Fruit fly (Drosophila melanogaster): ENCODE results near the gene Tom70.

Tom70 gene

DNA sequence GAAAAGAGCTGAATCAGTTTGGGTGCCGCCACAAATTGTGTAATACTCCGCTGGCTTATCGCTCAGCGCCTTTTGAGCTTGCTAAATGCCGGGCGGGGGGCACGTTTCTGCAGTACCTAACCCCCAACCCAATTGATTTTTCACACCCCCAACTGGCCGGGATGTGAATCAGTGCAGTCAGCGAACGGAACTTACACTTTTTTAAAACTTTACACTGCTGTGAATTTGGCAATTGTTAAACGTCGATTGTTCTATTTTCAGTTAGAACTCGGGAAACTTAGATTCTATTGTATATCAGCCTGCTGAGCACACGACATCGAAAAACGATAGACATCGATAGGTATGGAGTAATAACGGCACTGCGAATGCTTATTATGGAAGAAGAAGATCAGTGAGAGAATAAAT, at the start of gene Tom70:
Gene Tom70 (minus strand): TSS at position 335 of the 405 bp plus-strand sequence.
- TF ChIP-seq noc (tag; optimal IDR thresholded peaks at IDR 0.05) = no peak

DNA sequence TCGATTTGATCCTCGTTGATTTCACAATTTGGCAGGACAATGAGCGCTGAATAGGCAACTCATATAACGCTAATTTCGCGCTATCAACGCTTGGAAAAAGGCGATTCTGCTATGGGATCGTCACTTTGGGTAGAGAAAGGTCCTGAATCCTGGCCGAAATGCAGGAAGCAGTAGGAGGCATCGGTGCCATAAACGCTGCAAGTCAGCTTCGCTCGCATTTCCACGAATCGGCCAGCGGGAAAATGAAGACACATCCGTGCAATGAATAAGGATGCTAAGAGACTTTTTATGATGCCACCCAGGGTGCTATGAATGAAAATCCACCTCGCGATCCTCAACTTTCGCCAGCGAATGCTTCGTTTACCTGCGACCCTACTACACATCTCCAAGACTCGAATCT, 49.1 kb upstream of the Tom70 start:
- TF ChIP-seq noc (tag; optimal IDR thresholded peaks at IDR 0.05) = no peak

DNA sequence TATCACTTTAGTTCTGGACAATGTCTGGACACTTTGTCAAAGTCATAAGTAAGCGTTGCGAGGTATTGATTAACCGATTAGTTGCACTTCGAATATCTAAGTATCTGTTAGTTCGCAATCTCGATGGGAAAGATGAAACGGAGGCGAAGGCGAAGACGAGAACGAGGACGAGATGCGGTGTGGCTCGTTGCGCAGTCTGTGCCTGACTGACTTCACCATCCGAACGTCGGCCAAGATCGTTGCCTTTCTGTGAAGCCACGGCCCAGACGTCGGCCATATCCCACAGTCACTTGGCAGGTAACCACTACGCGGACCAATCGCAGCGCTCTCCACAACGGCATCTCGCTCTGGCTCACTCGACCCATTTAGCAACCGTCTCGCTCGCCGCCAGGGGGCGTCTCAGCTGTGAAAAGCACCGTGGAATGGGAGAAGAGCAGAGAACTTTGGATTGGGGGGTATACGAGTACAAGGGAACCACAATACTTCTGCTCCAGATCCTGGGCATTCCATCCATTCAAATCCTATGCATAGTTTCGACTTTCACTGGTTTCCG, 47.4 kb upstream of the Tom70 start, which contains the start of gene prd:
Gene prd (minus strand): TSS at position 209 of the 553 bp plus-strand sequence.
- no peak for TF ChIP-seq noc (tag; optimal IDR thresholded peaks at IDR 0.05)

DNA sequence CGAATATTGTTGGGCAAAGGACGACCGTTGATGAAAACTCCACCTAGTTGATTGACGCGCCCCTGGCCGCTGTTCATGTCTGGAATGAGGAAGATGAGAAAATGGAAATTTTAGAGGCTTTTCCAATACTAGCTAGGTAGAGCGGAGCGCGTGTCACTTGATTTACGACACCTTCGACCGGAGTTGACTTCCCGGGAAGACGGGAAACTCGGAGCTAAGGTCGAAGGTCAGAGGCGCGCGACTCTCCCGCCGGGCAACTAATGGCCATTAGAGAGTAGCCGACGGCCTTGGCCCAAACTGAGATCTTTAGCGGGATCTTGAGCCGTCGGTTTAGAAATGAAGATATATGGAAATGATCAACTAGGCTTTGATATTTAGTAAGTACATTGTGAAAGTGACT, 46.7 kb upstream of the Tom70 start:
- TF ChIP-seq noc (tag; optimal IDR thresholded peaks at IDR 0.05) = no peak

DNA sequence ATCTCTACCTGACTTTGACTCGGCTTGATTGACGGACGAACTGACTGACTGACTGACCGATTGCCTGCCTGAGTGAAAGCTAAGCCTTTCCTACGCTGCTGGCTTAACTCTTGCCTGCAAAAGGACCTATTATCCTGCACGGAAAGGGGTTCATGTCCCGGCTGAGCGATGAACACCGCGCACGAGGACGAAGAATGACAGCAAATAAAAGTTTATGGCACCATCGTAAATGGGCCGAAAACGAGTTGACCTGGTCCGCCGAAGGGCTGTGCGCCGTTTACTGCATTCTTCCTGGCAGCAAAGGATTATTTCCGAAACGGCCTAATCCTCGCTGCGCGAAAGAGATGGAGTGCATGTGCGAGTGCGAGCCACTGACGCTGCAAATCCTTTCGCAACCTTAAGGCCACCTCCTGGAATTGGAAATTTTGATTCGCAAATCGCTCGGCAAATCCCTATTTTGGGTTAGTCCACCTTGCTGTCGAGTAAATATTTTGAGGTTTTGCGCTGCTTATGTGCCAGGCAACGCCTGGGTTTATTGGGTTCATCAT, 42.9 kb upstream of the Tom70 start:
- no peak for TF ChIP-seq noc (tag; optimal IDR thresholded peaks at IDR 0.05)

DNA sequence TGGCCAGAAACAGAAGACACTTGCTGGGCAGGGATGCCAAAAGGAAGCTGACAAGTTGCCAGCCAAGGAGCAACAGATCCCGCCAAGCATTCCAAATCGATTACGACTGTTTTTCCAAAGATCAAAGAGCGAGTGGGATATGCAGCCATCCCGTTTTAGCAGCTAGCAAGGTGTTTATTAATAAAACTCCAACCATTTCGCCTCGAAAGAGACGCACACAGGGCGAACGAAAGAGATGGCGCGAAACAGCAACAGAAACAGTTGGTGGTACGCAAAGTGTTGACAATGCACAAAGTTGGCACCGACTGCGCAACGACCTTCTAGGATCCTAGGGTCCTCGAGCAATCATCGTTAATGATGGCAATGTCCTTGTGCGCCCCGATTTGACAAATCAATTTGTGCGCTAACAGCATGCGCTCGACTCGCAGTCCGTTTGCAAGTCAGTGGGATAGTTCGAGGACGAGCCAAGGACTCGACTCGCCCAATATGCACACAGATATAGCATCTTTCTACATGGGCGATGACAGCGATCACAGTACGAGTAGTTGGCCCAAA, 41.6 kb upstream of the Tom70 start:
- TF ChIP-seq noc (tag; optimal IDR thresholded peaks at IDR 0.05) = no peak

DNA sequence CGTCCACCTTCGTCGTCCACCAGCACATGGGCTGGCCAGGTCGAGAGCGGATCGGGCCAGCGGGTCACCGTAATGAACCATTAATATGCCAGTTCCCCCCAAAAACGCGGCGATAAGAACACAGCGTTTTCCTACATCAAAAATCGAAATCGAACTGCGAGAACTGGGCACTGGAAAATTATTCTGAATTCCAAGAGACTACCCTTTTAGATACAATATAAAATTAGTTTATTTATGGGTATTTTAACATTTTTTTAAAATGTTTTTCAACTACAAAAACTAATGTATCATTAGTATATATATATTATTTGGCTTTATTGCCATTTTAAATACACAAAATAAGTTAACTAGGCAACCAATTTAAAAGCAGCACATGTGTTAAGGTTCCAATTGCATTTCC, 40.4 kb upstream of the Tom70 start:
- no peak for TF ChIP-seq noc (tag; optimal IDR thresholded peaks at IDR 0.05)

DNA sequence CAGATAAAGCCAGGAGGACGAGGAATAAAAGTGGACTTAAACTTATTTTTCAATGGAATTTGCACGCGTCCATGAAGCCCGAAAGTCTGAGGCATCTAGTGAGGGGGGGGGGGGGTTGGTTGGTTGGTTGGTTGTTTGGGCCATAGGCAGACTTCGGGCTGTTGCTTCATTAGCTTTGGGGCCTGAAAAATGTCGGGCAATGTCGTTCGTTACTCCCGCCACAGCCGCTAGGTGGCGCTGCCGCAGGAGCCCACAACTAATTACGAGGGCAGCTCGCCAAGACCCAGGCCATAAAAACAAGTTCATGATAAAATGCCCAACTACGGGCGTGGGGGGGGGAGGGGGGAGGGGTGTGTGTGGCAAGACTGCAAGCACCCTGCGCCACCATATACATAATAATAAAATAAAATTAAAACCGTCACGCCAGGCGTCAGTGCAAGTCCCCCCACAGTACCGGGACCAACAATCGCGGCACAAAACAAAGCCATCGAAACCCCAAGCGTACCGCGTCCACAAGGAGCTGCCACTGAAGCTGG, 39.9 kb upstream of the Tom70 start:
- TF ChIP-seq noc (tag; optimal IDR thresholded peaks at IDR 0.05) = no peak

DNA sequence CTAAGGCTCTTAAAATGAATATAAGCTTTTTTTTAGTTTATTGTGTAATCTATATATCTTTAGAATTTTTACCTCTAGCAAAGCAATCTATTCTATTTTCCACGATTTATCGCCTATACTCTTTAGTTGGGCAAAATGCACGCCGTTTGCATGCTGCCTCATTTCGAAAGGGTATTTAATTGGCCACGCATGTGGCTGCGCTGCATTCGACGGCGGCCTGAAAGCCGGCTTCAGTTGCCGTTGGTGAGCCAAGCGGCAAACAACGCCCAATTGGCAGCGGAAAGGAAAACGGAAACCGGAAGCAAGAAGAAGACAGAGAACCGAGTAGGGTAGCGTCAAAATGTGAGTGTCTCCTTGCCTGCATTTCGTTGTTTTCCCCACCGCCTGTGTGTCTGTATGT, 37.5 kb upstream of the Tom70 start, which contains the start of gene CG14947:
Gene CG14947 (plus strand): TSS at position 251 of the 400 bp plus-strand sequence.
- no peak for TF ChIP-seq noc (tag; optimal IDR thresholded peaks at IDR 0.05)

DNA sequence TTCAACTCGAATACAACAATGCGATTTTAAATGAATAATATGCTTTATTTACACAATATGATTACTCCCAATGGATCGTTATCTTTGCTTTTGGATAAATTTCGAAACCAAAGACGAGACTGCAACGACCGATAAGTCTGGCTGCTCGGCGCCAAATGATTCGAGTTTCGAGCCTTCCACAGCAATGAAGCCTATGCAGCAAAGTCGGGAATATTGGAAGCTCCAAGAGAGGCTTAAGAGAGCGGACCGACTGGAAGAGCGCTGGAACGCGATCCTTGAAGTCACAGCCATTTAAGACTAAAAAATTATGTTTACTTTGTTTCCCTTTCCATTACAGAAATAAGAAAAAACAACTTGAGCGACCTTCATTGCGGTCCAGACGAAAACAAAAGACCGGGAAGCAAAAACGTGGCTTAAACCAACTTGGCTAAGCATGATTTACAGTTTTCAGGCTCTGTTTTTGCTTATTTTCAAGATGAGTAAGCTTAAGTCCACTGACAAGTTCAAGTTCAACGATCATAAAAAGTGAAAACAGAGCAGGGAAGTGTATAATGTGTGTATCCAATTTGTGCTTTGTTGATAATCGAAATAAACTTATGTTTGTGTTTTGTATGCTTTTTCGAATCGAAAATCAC, 28.4 kb upstream of the Tom70 start, which contains the start of gene firl:
Gene firl (minus strand): TSS at position 159 of the 635 bp plus-strand sequence.
- no peak for TF ChIP-seq noc (tag; optimal IDR thresholded peaks at IDR 0.05)

DNA sequence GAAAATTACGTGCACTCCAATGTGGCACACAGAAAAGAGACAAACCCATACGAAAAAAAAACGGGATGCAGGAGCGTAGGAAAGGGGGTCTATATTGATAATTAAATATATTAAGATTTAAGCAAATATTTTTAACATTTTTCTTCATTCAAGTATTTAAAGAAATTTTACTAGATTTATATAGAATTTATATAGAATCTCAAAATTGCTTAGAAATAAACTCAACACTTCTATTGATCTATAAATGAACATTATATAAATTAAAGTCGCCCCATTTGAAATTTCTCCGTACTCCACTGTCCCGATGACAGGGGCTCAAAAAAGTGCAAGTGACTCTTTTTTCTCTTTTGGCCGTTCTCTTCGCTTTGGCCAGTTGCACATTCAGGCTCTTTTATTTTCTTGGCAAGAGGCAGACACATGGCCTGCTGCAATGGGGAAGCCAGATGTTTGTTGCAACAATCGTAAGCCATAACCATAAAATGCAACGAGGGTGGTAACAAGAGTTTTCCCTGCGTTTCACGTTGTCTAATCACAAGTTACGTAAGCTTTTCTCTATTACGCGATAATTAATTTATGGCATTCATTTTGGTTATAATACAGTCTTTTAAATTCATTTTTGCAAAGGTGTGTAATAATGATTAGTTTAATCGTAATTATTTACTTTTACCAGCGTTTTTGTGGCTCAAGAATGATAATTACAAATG, 27.5 kb upstream of the Tom70 start:
- no peak for TF ChIP-seq noc (tag; optimal IDR thresholded peaks at IDR 0.05)

DNA sequence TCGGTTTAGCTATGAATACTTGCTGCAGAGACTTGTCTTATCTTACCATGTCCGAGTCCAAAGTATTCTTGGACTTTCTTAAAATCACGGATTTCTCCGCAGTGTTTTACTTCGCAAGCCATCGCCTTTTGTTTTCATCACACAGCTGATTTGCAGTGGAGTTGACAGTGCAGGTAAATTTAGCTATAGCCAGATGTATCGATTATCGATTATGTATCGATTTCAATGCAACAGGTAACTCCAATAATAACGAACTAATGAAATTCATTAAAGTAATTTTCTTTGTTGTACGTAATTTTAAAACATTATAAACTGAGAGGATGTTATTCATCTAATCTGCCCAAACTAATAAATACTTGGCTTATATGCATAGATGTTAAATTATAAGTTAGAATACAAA, 24.7 kb upstream of the Tom70 start, which contains the start of gene Rab3-GAP:
Gene Rab3-GAP (minus strand): TSS at position 150 of the 400 bp plus-strand sequence.
- no peak for TF ChIP-seq noc (tag; optimal IDR thresholded peaks at IDR 0.05)

DNA sequence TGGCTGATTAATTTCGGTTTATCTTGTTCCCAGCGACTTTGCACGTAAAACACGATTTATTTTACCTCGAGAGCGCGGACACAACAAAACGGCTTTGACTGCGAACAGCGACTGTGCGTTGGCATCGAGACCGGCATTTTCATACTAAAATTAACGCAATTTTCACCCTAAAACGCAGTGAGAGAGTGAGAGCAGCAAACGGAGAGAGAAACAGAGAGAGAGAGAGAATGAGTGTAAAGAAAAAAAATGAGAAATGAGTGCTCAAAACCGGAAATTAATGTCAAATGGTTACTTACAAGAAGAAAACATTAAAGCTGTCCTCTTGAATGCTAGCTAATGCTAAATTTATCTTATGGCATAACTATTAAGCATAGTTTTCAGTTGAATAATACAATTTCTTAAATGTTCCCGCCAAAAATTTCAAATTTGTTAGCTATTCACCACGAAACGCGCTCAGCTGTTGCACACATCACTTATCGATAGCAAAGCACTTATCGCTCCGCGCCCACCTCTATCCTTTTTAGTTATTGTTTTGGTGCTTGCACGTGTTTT, 17.6 kb upstream of the Tom70 start, which contains the start of the genes JhI-21, RpL7-like and CG34164:
Gene JhI-21 (minus strand): TSS at position 206 of the 552 bp plus-strand sequence.
Gene RpL7-like (plus strand): TSS at position 490 of the 552 bp plus-strand sequence.
Gene CG34164 (plus strand): TSS at position 512 of the 552 bp plus-strand sequence.
- TF ChIP-seq noc (tag; optimal IDR thresholded peaks at IDR 0.05) = no peak

DNA sequence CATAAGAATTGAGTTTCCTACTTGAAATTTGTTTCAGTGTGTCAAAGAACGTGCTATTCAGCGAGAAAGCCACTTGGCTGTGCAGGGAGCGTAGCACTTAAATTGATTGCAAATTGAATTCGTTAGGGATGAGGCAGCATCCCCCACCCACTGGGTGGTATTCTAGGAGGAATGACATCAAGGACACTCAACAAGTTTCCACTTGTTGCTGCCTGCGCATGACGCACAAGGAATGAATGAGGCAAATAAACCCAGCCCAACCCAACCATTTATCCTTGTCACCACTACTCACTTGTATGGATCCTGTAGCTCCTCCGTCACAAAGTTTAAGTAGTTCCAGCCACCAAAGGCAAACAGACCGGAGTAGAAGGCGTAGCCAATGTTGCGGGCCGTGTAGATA, 15.1 kb upstream of the Tom70 start:
- no peak for TF ChIP-seq noc (tag; optimal IDR thresholded peaks at IDR 0.05)

DNA sequence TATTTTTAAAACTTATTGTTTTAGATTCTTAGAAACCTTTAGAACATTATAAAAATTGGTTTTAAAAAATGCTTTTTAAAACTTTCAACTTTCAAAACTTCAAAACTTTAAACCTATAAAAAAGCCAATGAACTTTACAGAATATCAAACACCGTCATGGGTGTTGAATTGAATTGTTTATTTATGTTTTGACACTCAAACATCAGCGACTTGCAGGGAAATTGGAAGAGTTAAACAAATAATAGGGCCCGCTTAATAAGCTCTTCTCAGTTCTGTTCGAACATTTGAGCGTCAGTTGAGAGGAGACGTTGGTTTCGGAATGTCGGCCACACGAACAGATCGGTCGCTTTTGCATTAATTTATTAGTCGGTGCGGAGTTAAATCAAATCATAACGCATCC, 10.8 kb upstream of the Tom70 start, which contains the start of gene PLCXD:
Gene PLCXD (plus strand): TSS at position 286 of the 400 bp plus-strand sequence.
- TF ChIP-seq noc (tag; optimal IDR thresholded peaks at IDR 0.05) = no peak

Data from whole organism, larva.